Worm (Caenorhabditis elegans) whole organism, L2 larva: Measurements from ENCODE around the gene T14G8.4.
A peak's percentile ranks its signal among the peaks of the same experiment; 100 is the strongest.

Source experiments
- C34F6.9 ChIP-seq: fragments of 150-350 bp; optimal IDR thresholded peaks from 2 replicates; lab custom pipeline; 2014; ENCODE audit warnings: missing biosample characterization, missing genetic modification characterization
- F13H6.1 ChIP-seq: sonication (generic microtip); optimal IDR thresholded peaks from 2 replicates; lab custom pipeline; 2016; ENCODE audit warnings: missing genetic modification characterization, missing compliant biosample characterization
- R02D3.7 ChIP-seq: fragments of 150-350 bp; optimal IDR thresholded peaks from 2 replicates; lab custom pipeline; 2014; ENCODE audit warnings: missing biosample characterization, missing genetic modification characterization
- Y55F3AM.14 ChIP-seq: fragments of 200-800 bp; sonication (Bioruptor generic); optimal IDR thresholded peaks from 2 replicates; lab custom pipeline; 2018; ENCODE audit warnings: mild to moderate bottlenecking, missing genetic modification characterization, missing compliant biosample characterization
- ZK546.5 ChIP-seq: sonication (generic microtip); optimal IDR thresholded peaks from 2 replicates; lab custom pipeline; 2017; ENCODE audit warnings: missing biosample characterization, missing genetic modification characterization
- alr-1 ChIP-seq: fragments of 150-350 bp; optimal IDR thresholded peaks from 2 replicates; lab custom pipeline; 2014; ENCODE audit warnings: missing biosample characterization, missing genetic modification characterization
- aly-2 ChIP-seq: fragments of 150-350 bp; optimal IDR thresholded peaks from 2 replicates; lab custom pipeline; 2014; ENCODE audit warnings: missing biosample characterization, missing genetic modification characterization
- blmp-1 ChIP-seq: sonication (generic microtip); optimal IDR thresholded peaks from 2 replicates; lab custom pipeline; 2017; ENCODE audit warnings: missing genetic modification characterization, mild to moderate bottlenecking, missing compliant biosample characterization, antibody characterized with exemption, moderate library complexity; ENCODE audit not compliant: insufficient read depth
- ceh-16 ChIP-seq: fragments of 150-350 bp; optimal IDR thresholded peaks from 2 replicates; lab custom pipeline; 2014; ENCODE audit warnings: missing biosample characterization, missing genetic modification characterization
- ceh-82 ChIP-seq: fragments of 150-350 bp; optimal IDR thresholded peaks from 2 replicates; lab custom pipeline; 2014; ENCODE audit warnings: missing biosample characterization, missing genetic modification characterization
- crh-2 ChIP-seq: sonication (generic microtip); optimal IDR thresholded peaks from 2 replicates; lab custom pipeline; 2017; ENCODE audit warnings: missing biosample characterization, missing genetic modification characterization
- dmd-4 ChIP-seq: sonication (generic microtip); optimal IDR thresholded peaks from 2 replicates; lab custom pipeline; 2017; ENCODE audit warnings: missing biosample characterization, missing genetic modification characterization
- egl-27 ChIP-seq: sonication (generic microtip); optimal IDR thresholded peaks from 3 replicates; lab custom pipeline; 2017; ENCODE audit warnings: missing biosample characterization, missing genetic modification reagents, missing genetic modification characterization
- elt-1 ChIP-seq: fragments of 150-350 bp; optimal IDR thresholded peaks from 2 replicates; lab custom pipeline; 2014; ENCODE audit warnings: missing biosample characterization, missing genetic modification characterization
- elt-3 ChIP-seq: sonication (generic microtip); optimal IDR thresholded peaks from 2 replicates; lab custom pipeline; 2017; ENCODE audit warnings: missing biosample characterization, missing genetic modification characterization
- fos-1 ChIP-seq: fragments of 150-350 bp; optimal IDR thresholded peaks from 2 replicates; lab custom pipeline; 2014; ENCODE audit warnings: missing biosample characterization, missing genetic modification characterization
- gmeb-1 ChIP-seq: fragments of 150-350 bp; optimal IDR thresholded peaks from 2 replicates; lab custom pipeline; 2014; ENCODE audit warnings: missing biosample characterization, missing genetic modification characterization
- lin-11 ChIP-seq: fragments of 150-350 bp; sonication (generic microtip); optimal IDR thresholded peaks from 2 replicates; lab custom pipeline; 2014; ENCODE audit warnings: missing biosample characterization, missing genetic modification characterization, inconsistent platforms, mixed read lengths
- lin-13 ChIP-seq: fragments of 150-350 bp; optimal IDR thresholded peaks from 2 replicates; lab custom pipeline; 2014; ENCODE audit warnings: missing biosample characterization, missing genetic modification reagents, missing genetic modification characterization
- lin-39 ChIP-seq: fragments of 150-350 bp; optimal IDR thresholded peaks from 2 replicates; lab custom pipeline; 2014; ENCODE audit warnings: missing biosample characterization, missing genetic modification reagents, missing genetic modification characterization
- lsy-2 ChIP-seq, 2 experiments: fragments of 150-350 bp in 1 of 2; sonication (generic microtip) in 1 of 2; optimal IDR thresholded peaks; 2 replicates each; lab custom pipeline; 2014 to 2017; ENCODE audit warnings: missing biosample characterization in 2 of 2, missing genetic modification characterization in 2 of 2
- mab-5 ChIP-seq: fragments of 150-350 bp; optimal IDR thresholded peaks from 2 replicates; lab custom pipeline; 2014; ENCODE audit warnings: missing biosample characterization, missing genetic modification characterization
- mbf-1 ChIP-seq: sonication (generic microtip); optimal IDR thresholded peaks from 2 replicates; lab custom pipeline; 2017; ENCODE audit warnings: missing biosample characterization, missing genetic modification characterization
- mdl-1 ChIP-seq, 2 experiments: fragments of 150-350 bp in 1 of 2; sonication (generic microtip) in 1 of 2; optimal IDR thresholded peaks; 2 replicates each; lab custom pipeline; 2017; ENCODE audit warnings: missing biosample characterization in 2 of 2, missing genetic modification characterization in 2 of 2
- nhr-10 ChIP-seq: sonication (generic microtip); optimal IDR thresholded peaks from 2 replicates; lab custom pipeline; 2017; ENCODE audit warnings: missing biosample characterization, missing genetic modification characterization
- nhr-11 ChIP-seq: fragments of 150-350 bp; optimal IDR thresholded peaks from 2 replicates; lab custom pipeline; 2014; ENCODE audit warnings: missing biosample characterization, missing genetic modification characterization
- nhr-12 ChIP-seq: fragments of 150-350 bp; optimal IDR thresholded peaks from 2 replicates; lab custom pipeline; 2014; ENCODE audit warnings: missing biosample characterization, missing genetic modification characterization
- nhr-129 ChIP-seq: fragments of 150-350 bp; optimal IDR thresholded peaks from 2 replicates; lab custom pipeline; 2014; ENCODE audit warnings: missing biosample characterization, missing genetic modification characterization
- nhr-21 ChIP-seq: fragments of 150-350 bp; optimal IDR thresholded peaks from 2 replicates; lab custom pipeline; 2014; ENCODE audit warnings: missing biosample characterization, missing genetic modification characterization
- nhr-23 ChIP-seq: fragments of 150-350 bp; optimal IDR thresholded peaks from 2 replicates; lab custom pipeline; 2014; ENCODE audit warnings: missing biosample characterization, missing genetic modification reagents, missing genetic modification characterization
- nhr-237 ChIP-seq: fragments of 150-350 bp; optimal IDR thresholded peaks from 2 replicates; lab custom pipeline; 2014; ENCODE audit warnings: missing biosample characterization, missing genetic modification characterization
- nhr-25 ChIP-seq: fragments of 150-350 bp; sonication (generic microtip); optimal IDR thresholded peaks from 3 replicates; lab custom pipeline; 2014; ENCODE audit warnings: missing biosample characterization, missing genetic modification characterization
- nhr-6 ChIP-seq: fragments of 150-350 bp; optimal IDR thresholded peaks from 2 replicates; lab custom pipeline; 2014; ENCODE audit warnings: missing biosample characterization, missing genetic modification characterization
- nhr-77 ChIP-seq: fragments of 150-350 bp; optimal IDR thresholded peaks from 2 replicates; lab custom pipeline; 2014; ENCODE audit warnings: missing biosample characterization, missing genetic modification characterization
- peb-1 ChIP-seq: fragments of 150-350 bp; optimal IDR thresholded peaks from 2 replicates; lab custom pipeline; 2014; ENCODE audit warnings: missing biosample characterization, missing genetic modification characterization
- sem-4 ChIP-seq: fragments of 150-350 bp; optimal IDR thresholded peaks from 2 replicates; lab custom pipeline; 2014; ENCODE audit warnings: missing biosample characterization, missing genetic modification reagents, missing genetic modification characterization
- skn-1 ChIP-seq: sonication (generic microtip); optimal IDR thresholded peaks from 2 replicates; lab custom pipeline; 2017; ENCODE audit warnings: missing biosample characterization, missing genetic modification characterization
- sma-3 ChIP-seq: sonication (generic microtip); optimal IDR thresholded peaks from 2 replicates; lab custom pipeline; 2016; ENCODE audit warnings: missing genetic modification reagents, missing genetic modification characterization, missing compliant biosample characterization
- sma-9 ChIP-seq, 2 experiments: fragments of 150-350 bp in 1 of 2; sonication (generic microtip) in 1 of 2; optimal IDR thresholded peaks; 2 replicates each; lab custom pipeline; 2014 to 2016; ENCODE audit warnings: missing genetic modification characterization in 2 of 2, mild to moderate bottlenecking in 1 of 2, missing biosample characterization in 1 of 2, missing compliant biosample characterization in 1 of 2, missing genetic modification reagents in 1 of 2, moderate library complexity in 1 of 2
- snpc-4 ChIP-seq: fragments of 150-350 bp; optimal IDR thresholded peaks from 2 replicates; lab custom pipeline; 2014; ENCODE audit warnings: missing biosample characterization, missing genetic modification characterization
- unc-39 ChIP-seq: fragments of 150-350 bp; optimal IDR thresholded peaks from 2 replicates; lab custom pipeline; 2014; ENCODE audit warnings: missing biosample characterization, missing genetic modification characterization
- unc-55 ChIP-seq: fragments of 150-350 bp; sonication (generic microtip); optimal IDR thresholded peaks from 3 replicates; lab custom pipeline; 2014; ENCODE audit warnings: missing biosample characterization, missing genetic modification reagents, missing genetic modification characterization
- unc-62 ChIP-seq: fragments of 150-350 bp; optimal IDR thresholded peaks from 2 replicates; lab custom pipeline; 2014; ENCODE audit warnings: missing biosample characterization, missing genetic modification reagents, missing genetic modification characterization
- ztf-1 ChIP-seq: fragments of 200-800 bp; sonication (Bioruptor generic); conservative IDR thresholded peaks from 2 replicates; pipeline ENCODE4 v1.3.6; 2022; ENCODE audit warnings: missing genetic modification characterization, missing compliant biosample characterization
- ztf-11 ChIP-seq: sonication (generic microtip); optimal IDR thresholded peaks from 2 replicates; lab custom pipeline; 2017; ENCODE audit warnings: missing biosample characterization, missing genetic modification characterization
- ztf-4 ChIP-seq: fragments of 150-350 bp; optimal IDR thresholded peaks from 2 replicates; lab custom pipeline; 2014; ENCODE audit warnings: missing biosample characterization, missing genetic modification characterization

The T14G8.4 gene

ce11 chrX:12875649-12876048, 12.0 kb upstream of the T14G8.4 start:
- TF ChIP-seq ztf-1 (GFP tag; lab: Robert Waterston, UW): no peak
- peak; percentile 14 for TF ChIP-seq F13H6.1 (tag; lab: Kevin White, UChicago)
- TF ChIP-seq unc-55 (GFP tag; lab: Kevin White, UChicago): no peak
- TF ChIP-seq sma-9 (GFP tag; optimal IDR thresholded peaks at IDR 0.05; lab: Kevin White, UChicago): peak; percentile 68
- no peak for TF ChIP-seq sma-9 (tag; optimal IDR thresholded peaks at IDR 0.05; lab: Kevin White, UChicago)
- TF ChIP-seq nhr-129 (tag; lab: Kevin White, UChicago): peak; percentile 87
- TF ChIP-seq lsy-2 (tag; optimal IDR thresholded peaks at IDR 0.05; lab: Kevin White, UChicago): peak in 1 of 2 experiments; percentile 44

ce11 chrX:12874798-12875342, 11.2 kb upstream of the T14G8.4 start:
- TF ChIP-seq blmp-1 (tag; lab: Kevin White, UChicago): peak; percentile 98
- TF ChIP-seq fos-1 (tag; lab: Kevin White, UChicago): peak; percentile 18
- TF ChIP-seq lsy-2 (tag; optimal IDR thresholded peaks at IDR 0.05; lab: Kevin White, UChicago): no peak
- no peak for TF ChIP-seq snpc-4 (tag; lab: Kevin White, UChicago)
- no peak for TF ChIP-seq nhr-129 (tag; lab: Kevin White, UChicago)
- peak; percentile 48 for TF ChIP-seq sma-3 (GFP tag; lab: Kevin White, UChicago)
- TF ChIP-seq nhr-25 (tag; lab: Kevin White, UChicago): peak; percentile 32
- TF ChIP-seq egl-27 (tag; lab: Kevin White, UChicago): peak; percentile 5

DNA sequence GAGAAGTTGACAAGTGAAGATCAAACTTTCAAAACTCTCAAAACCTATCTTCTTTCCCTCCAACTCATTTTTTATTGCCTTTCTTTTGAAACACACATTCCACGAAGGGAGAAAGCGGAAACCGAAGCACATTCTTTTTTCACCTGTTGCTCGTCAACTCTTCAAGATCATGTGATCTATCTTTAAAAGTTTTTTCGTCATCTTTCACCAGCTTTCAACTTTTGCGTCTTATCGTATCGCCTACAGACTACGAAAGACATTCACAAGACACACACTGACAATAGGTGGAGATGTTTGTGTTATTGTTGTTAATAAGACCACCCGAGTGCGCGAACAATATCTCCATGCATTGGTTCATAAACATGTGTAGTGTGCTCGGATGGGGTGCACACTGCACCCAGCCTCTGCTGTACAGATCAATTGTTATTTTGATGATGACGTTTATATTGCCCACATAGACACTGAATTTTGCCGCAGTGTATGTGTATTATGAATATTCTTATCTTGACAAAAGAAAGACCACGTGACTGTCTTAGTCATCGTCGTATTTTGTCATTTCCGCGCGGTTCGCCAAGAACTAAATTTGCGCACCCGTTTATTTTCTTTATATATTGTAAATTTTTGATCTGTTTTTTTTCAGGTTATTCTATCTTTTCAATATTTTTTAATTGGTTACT, 10.1 kb upstream of the T14G8.4 start:
- TF ChIP-seq unc-39 (tag; lab: Kevin White, UChicago) (no peak), mab-5 (no peak), fos-1 (tag; lab: Kevin White, UChicago) (no peak), nhr-77 (tag; lab: Kevin White, UChicago) (no peak), sma-9 (GFP tag; optimal IDR thresholded peaks at IDR 0.05; lab: Kevin White, UChicago) (peak; percentile 81), sma-9 (tag; optimal IDR thresholded peaks at IDR 0.05; lab: Kevin White, UChicago) (no peak), ceh-82 (tag; lab: Kevin White, UChicago) (no peak), nhr-10 (no peak), elt-3 (tag; lab: Kevin White, UChicago) (no peak), mdl-1 (tag; optimal IDR thresholded peaks at IDR 0.05; lab: Kevin White, UChicago) (peak in 1 of 2 experiments; percentile 53), unc-62 (no peak), nhr-6 (tag; lab: Kevin White, UChicago) (peak; percentile 15), sem-4 (no peak), nhr-25 (tag; lab: Kevin White, UChicago) (no peak), lin-39 (tag; lab: Kevin White, UChicago) (no peak), lin-13 (GFP tag; lab: Kevin White, UChicago) (no peak), nhr-237 (tag; lab: Kevin White, UChicago) (no peak), skn-1 (tag; lab: Kevin White, UChicago) (no peak), peb-1 (tag; lab: Kevin White, UChicago) (no peak), lin-11 (tag; lab: Kevin White, UChicago) (no peak), elt-1 (tag; lab: Kevin White, UChicago) (no peak), R02D3.7 (tag; lab: Kevin White, UChicago) (no peak), F13H6.1 (tag; lab: Kevin White, UChicago) (peak; percentile 78), nhr-129 (tag; lab: Kevin White, UChicago) (peak; percentile 79), ceh-16 (no peak), C34F6.9 (no peak), Y55F3AM.14 (no peak), ZK546.5 (no peak), ztf-11 (tag; lab: Kevin White, UChicago) (no peak), mbf-1 (tag; lab: Kevin White, UChicago) (no peak), blmp-1 (tag; lab: Kevin White, UChicago) (no peak), gmeb-1 (no peak), nhr-12 (tag; lab: Kevin White, UChicago) (no peak), ztf-1 (GFP tag; lab: Robert Waterston, UW) (no peak), nhr-11 (tag; lab: Kevin White, UChicago) (no peak), crh-2 (tag; lab: Kevin White, UChicago) (peak; percentile 39), egl-27 (tag; lab: Kevin White, UChicago) (no peak), ztf-4 (tag; lab: Kevin White, UChicago) (peak; percentile 48), aly-2 (no peak), snpc-4 (tag; lab: Kevin White, UChicago) (no peak), nhr-23 (tag; lab: Kevin White, UChicago) (no peak), lsy-2 (tag; optimal IDR thresholded peaks at IDR 0.05; lab: Kevin White, UChicago) (peak in 1 of 2 experiments; percentile 39), dmd-4 (tag; lab: Kevin White, UChicago) (no peak), unc-55 (GFP tag; lab: Kevin White, UChicago) (no peak), nhr-21 (tag; lab: Kevin White, UChicago) (no peak), alr-1 (tag; lab: Kevin White, UChicago) (no peak)
